Worm (Caenorhabditis elegans) whole organism, young adult: ENCODE measurements around the gene asp-3.

Source experiments
- D2030.7 ChIP-seq: fragments of 200-800 bp; sonication (Bioruptor generic); IDR thresholded peaks from 2 replicates; pipeline ENCODE4 v1.3.6; 2022; ENCODE audit warnings: missing genetic modification reagents, missing genetic modification characterization, missing compliant biosample characterization
- F57A8.1 ChIP-seq: fragments of 200-800 bp; sonication (Bioruptor generic); optimal IDR thresholded peaks from 2 replicates; lab custom pipeline; 2018; ENCODE audit warnings: mild to moderate bottlenecking, missing genetic modification characterization, moderate library complexity, missing compliant biosample characterization
- ama-1 ChIP-seq, 3 experiments: fragments of 150-350 bp in 1 of 3; sonication (generic microtip) in 2 of 3; optimal IDR thresholded peaks; 2 replicates each; lab custom pipeline; 2014 to 2018; ENCODE audit warnings: missing biosample characterization in 2 of 3, missing genetic modification characterization in 2 of 3, missing genetic modification reagents in 2 of 3
- bed-1 ChIP-seq: fragments of 200-800 bp; sonication (Bioruptor generic); IDR thresholded peaks from 2 replicates; pipeline ENCODE4 v1.3.6; 2022; ENCODE audit warnings: missing genetic modification reagents, missing genetic modification characterization, missing compliant biosample characterization
- lsy-27 ChIP-seq: sonication (generic microtip); optimal IDR thresholded peaks from 2 replicates; lab custom pipeline; 2017; ENCODE audit warnings: missing genetic modification characterization, mild to moderate bottlenecking, missing compliant biosample characterization, antibody characterized with exemption, missing genotype, borderline replicate concordance; ENCODE audit not compliant: insufficient read depth
- nfya-2 ChIP-seq: fragments of 200-800 bp; sonication (Bioruptor generic); IDR thresholded peaks from 2 replicates; pipeline ENCODE4 v1.3.6; 2022; ENCODE audit warnings: missing genetic modification reagents, missing genetic modification characterization, missing compliant biosample characterization
- somi-1 ChIP-seq: fragments of 200-800 bp; sonication (Bioruptor generic); optimal IDR thresholded peaks from 2 replicates; lab custom pipeline; 2018; ENCODE audit warnings: mild to moderate bottlenecking, missing genetic modification characterization, missing compliant biosample characterization
- unc-130 ChIP-seq: sonication (generic microtip); optimal IDR thresholded peaks from 2 replicates; lab custom pipeline; 2016; ENCODE audit warnings: missing genetic modification reagents, missing genetic modification characterization, missing compliant biosample characterization

DNA sequence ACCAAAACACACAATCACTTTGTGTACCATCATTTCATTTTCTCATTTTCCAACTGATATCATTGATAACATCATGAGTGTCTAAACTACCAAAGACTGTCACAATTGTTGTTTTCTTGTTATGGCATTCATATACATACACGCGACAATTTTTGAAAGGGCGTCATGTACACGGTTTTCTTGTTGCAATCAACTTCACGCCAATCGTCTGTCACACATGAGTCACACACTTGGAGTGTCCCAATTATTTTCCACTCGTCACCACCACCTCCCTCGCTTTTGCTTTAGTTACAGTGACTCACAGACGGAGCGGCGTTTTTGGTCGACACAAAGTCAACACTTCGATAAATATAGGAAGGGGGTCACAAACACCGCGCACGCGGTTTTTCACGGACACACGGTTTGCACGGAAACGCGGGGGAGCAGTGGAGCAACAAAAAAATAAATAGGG lies 42.9 kb upstream of the asp-3 start:
- TF ChIP-seq unc-130 (GFP tag; lab: Kevin White, UChicago) (no peak), bed-1 (GFP tag; lab: Robert Waterston, UW) (no peak), F57A8.1 (GFP tag; lab: Kevin White, UChicago) (no peak), ama-1 (optimal IDR thresholded peaks at IDR 0.05; lab: Kevin White, UChicago) (no peak), ama-1 (GFP tag; optimal IDR thresholded peaks at IDR 0.05; lab: Kevin White, UChicago) (no peak), somi-1 (GFP tag; lab: Kevin White, UChicago) (no peak), nfya-2 (no peak), lsy-27 (tag; lab: Kevin White, UChicago) (no peak), D2030.7 (no peak)
